Worm (Caenorhabditis elegans) whole organism, L2 larva: ENCODE measurements around the gene Y102A5C.2.
"Not testable (repeated sequence)": the region's sequence is repeated elsewhere in the genome, so short reads cannot be mapped to it uniquely, and the experiment has no call there.

Source experiments
- F13H6.1 ChIP-seq: sonication (generic microtip); optimal IDR thresholded peaks from 2 replicates; lab custom pipeline; 2016; ENCODE audit warnings: missing genetic modification characterization, missing compliant biosample characterization
- R02D3.7 ChIP-seq: fragments of 150-350 bp; optimal IDR thresholded peaks from 2 replicates; lab custom pipeline; 2014; ENCODE audit warnings: missing biosample characterization, missing genetic modification characterization
- Y55F3AM.14 ChIP-seq: fragments of 200-800 bp; sonication (Bioruptor generic); optimal IDR thresholded peaks from 2 replicates; lab custom pipeline; 2018; ENCODE audit warnings: mild to moderate bottlenecking, missing genetic modification characterization, missing compliant biosample characterization
- ZK546.5 ChIP-seq: sonication (generic microtip); optimal IDR thresholded peaks from 2 replicates; lab custom pipeline; 2017; ENCODE audit warnings: missing biosample characterization, missing genetic modification characterization
- ama-1 ChIP-seq: fragments of 150-350 bp; optimal IDR thresholded peaks from 2 replicates; lab custom pipeline; 2018; ENCODE audit warnings: inconsistent platforms
- ceh-16 ChIP-seq: fragments of 150-350 bp; optimal IDR thresholded peaks from 2 replicates; lab custom pipeline; 2014; ENCODE audit warnings: missing biosample characterization, missing genetic modification characterization
- ceh-82 ChIP-seq: fragments of 150-350 bp; optimal IDR thresholded peaks from 2 replicates; lab custom pipeline; 2014; ENCODE audit warnings: missing biosample characterization, missing genetic modification characterization
- crh-2 ChIP-seq: sonication (generic microtip); optimal IDR thresholded peaks from 2 replicates; lab custom pipeline; 2017; ENCODE audit warnings: missing biosample characterization, missing genetic modification characterization
- dmd-4 ChIP-seq: sonication (generic microtip); optimal IDR thresholded peaks from 2 replicates; lab custom pipeline; 2017; ENCODE audit warnings: missing biosample characterization, missing genetic modification characterization
- fos-1 ChIP-seq: fragments of 150-350 bp; optimal IDR thresholded peaks from 2 replicates; lab custom pipeline; 2014; ENCODE audit warnings: missing biosample characterization, missing genetic modification characterization
- gmeb-1 ChIP-seq: fragments of 150-350 bp; optimal IDR thresholded peaks from 2 replicates; lab custom pipeline; 2014; ENCODE audit warnings: missing biosample characterization, missing genetic modification characterization
- lin-11 ChIP-seq: fragments of 150-350 bp; sonication (generic microtip); optimal IDR thresholded peaks from 2 replicates; lab custom pipeline; 2014; ENCODE audit warnings: missing biosample characterization, missing genetic modification characterization, inconsistent platforms, mixed read lengths
- lin-13 ChIP-seq: fragments of 150-350 bp; optimal IDR thresholded peaks from 2 replicates; lab custom pipeline; 2014; ENCODE audit warnings: missing biosample characterization, missing genetic modification reagents, missing genetic modification characterization
- lsy-2 ChIP-seq, 2 experiments: fragments of 150-350 bp in 1 of 2; sonication (generic microtip) in 1 of 2; optimal IDR thresholded peaks; 2 replicates each; lab custom pipeline; 2014 to 2017; ENCODE audit warnings: missing biosample characterization in 2 of 2, missing genetic modification characterization in 2 of 2
- nhr-10 ChIP-seq: sonication (generic microtip); optimal IDR thresholded peaks from 2 replicates; lab custom pipeline; 2017; ENCODE audit warnings: missing biosample characterization, missing genetic modification characterization
- nhr-11 ChIP-seq: fragments of 150-350 bp; optimal IDR thresholded peaks from 2 replicates; lab custom pipeline; 2014; ENCODE audit warnings: missing biosample characterization, missing genetic modification characterization
- nhr-12 ChIP-seq: fragments of 150-350 bp; optimal IDR thresholded peaks from 2 replicates; lab custom pipeline; 2014; ENCODE audit warnings: missing biosample characterization, missing genetic modification characterization
- nhr-129 ChIP-seq: fragments of 150-350 bp; optimal IDR thresholded peaks from 2 replicates; lab custom pipeline; 2014; ENCODE audit warnings: missing biosample characterization, missing genetic modification characterization
- nhr-23 ChIP-seq: fragments of 150-350 bp; optimal IDR thresholded peaks from 2 replicates; lab custom pipeline; 2014; ENCODE audit warnings: missing biosample characterization, missing genetic modification reagents, missing genetic modification characterization
- nhr-237 ChIP-seq: fragments of 150-350 bp; optimal IDR thresholded peaks from 2 replicates; lab custom pipeline; 2014; ENCODE audit warnings: missing biosample characterization, missing genetic modification characterization
- nhr-25 ChIP-seq: fragments of 150-350 bp; sonication (generic microtip); optimal IDR thresholded peaks from 3 replicates; lab custom pipeline; 2014; ENCODE audit warnings: missing biosample characterization, missing genetic modification characterization
- nhr-6 ChIP-seq: fragments of 150-350 bp; optimal IDR thresholded peaks from 2 replicates; lab custom pipeline; 2014; ENCODE audit warnings: missing biosample characterization, missing genetic modification characterization
- nhr-77 ChIP-seq: fragments of 150-350 bp; optimal IDR thresholded peaks from 2 replicates; lab custom pipeline; 2014; ENCODE audit warnings: missing biosample characterization, missing genetic modification characterization
- peb-1 ChIP-seq: fragments of 150-350 bp; optimal IDR thresholded peaks from 2 replicates; lab custom pipeline; 2014; ENCODE audit warnings: missing biosample characterization, missing genetic modification characterization
- skn-1 ChIP-seq: sonication (generic microtip); optimal IDR thresholded peaks from 2 replicates; lab custom pipeline; 2017; ENCODE audit warnings: missing biosample characterization, missing genetic modification characterization
- unc-55 ChIP-seq: fragments of 150-350 bp; sonication (generic microtip); optimal IDR thresholded peaks from 3 replicates; lab custom pipeline; 2014; ENCODE audit warnings: missing biosample characterization, missing genetic modification reagents, missing genetic modification characterization
- unc-62 ChIP-seq: fragments of 150-350 bp; optimal IDR thresholded peaks from 2 replicates; lab custom pipeline; 2014; ENCODE audit warnings: missing biosample characterization, missing genetic modification reagents, missing genetic modification characterization
- zag-1 ChIP-seq: fragments of 150-350 bp; optimal IDR thresholded peaks from 2 replicates; lab custom pipeline; 2014; ENCODE audit warnings: missing biosample characterization, missing genetic modification characterization
- ztf-1 ChIP-seq: fragments of 200-800 bp; sonication (Bioruptor generic); conservative IDR thresholded peaks from 2 replicates; pipeline ENCODE4 v1.3.6; 2022; ENCODE audit warnings: missing genetic modification characterization, missing compliant biosample characterization
- ztf-4 ChIP-seq: fragments of 150-350 bp; optimal IDR thresholded peaks from 2 replicates; lab custom pipeline; 2014; ENCODE audit warnings: missing biosample characterization, missing genetic modification characterization

The Y102A5C.2 gene

ce11 chrV:16938731-16939130 is 20.2 kb downstream of the Y102A5C.2 start, which contains the start of gene fbxa-148:
TSS of gene fbxa-148 (plus strand) at chrV:16939031.
- not testable (repeated sequence) for TF ChIP-seq fos-1, unc-62, nhr-11

- not testable (repeated sequence) for TF ChIP-seq nhr-77 (tag; lab: Kevin White, UChicago); nhr-10; lin-13 (GFP tag; lab: Kevin White, UChicago)
These were observed 29.5 kb downstream of the Y102A5C.2 start, which contains the start of gene fbxa-112 for ce11 chrV:16948011-16948410. TSS of gene fbxa-112 (minus strand) at chrV:16948111.

ce11 chrV:16949609-16950008 is 31.1 kb downstream of the Y102A5C.2 start, which contains the start of gene fbxa-111:
TSS of gene fbxa-111 (minus strand) at chrV:16949709.
- TF ChIP-seq nhr-23 (tag; lab: Kevin White, UChicago); zag-1; ztf-1 (GFP tag; lab: Robert Waterston, UW): not testable (repeated sequence)

ce11 chrV:16950036-16950435 is 31.5 kb downstream of the Y102A5C.2 start:
- TF ChIP-seq nhr-25 (tag; lab: Kevin White, UChicago) (no peak), unc-62 (no peak), ceh-82 (tag; lab: Kevin White, UChicago) (no peak), F13H6.1 (no peak), nhr-237 (tag; lab: Kevin White, UChicago) (no peak), peb-1 (tag; lab: Kevin White, UChicago) (no peak), nhr-77 (tag; lab: Kevin White, UChicago) (no peak), ztf-4 (tag; lab: Kevin White, UChicago) (no peak), skn-1 (no peak), nhr-23 (tag; lab: Kevin White, UChicago) (no peak), unc-55 (GFP tag; lab: Kevin White, UChicago) (no peak), ama-1 (lab: Kevin White, UChicago) (no peak), nhr-11 (no peak), R02D3.7 (tag; lab: Kevin White, UChicago) (no peak)

- no peak for TF ChIP-seq ztf-1 (GFP tag; lab: Robert Waterston, UW)
- no peak for TF ChIP-seq nhr-77 (tag; lab: Kevin White, UChicago)
- TF ChIP-seq nhr-12 (tag; lab: Kevin White, UChicago) = no peak
- no peak for TF ChIP-seq nhr-11
- TF ChIP-seq skn-1 = no peak
- TF ChIP-seq crh-2 (tag; lab: Kevin White, UChicago) = no peak
- TF ChIP-seq Y55F3AM.14 (GFP tag; lab: Kevin White, UChicago) = no peak
- TF ChIP-seq dmd-4 (tag; lab: Kevin White, UChicago) = no peak
- no peak for TF ChIP-seq nhr-129 (tag; lab: Kevin White, UChicago)
- no peak for TF ChIP-seq nhr-10
- no peak for TF ChIP-seq lsy-2 (tag; optimal IDR thresholded peaks at IDR 0.05; lab: Kevin White, UChicago)
- no peak for TF ChIP-seq ZK546.5
These were observed 33.0 kb downstream of the Y102A5C.2 start, which contains the start of gene clec-238 for ce11 chrV:16951504-16951903. TSS of gene clec-238 (plus strand) at chrV:16951804.

- TF ChIP-seq ceh-16 (tag; lab: Kevin White, UChicago) = no peak
- TF ChIP-seq nhr-25 (tag; lab: Kevin White, UChicago) = no peak
- TF ChIP-seq lin-11 = no peak
- no peak for TF ChIP-seq F13H6.1
These were observed 36.2 kb downstream of the Y102A5C.2 start, which contains the start of gene srh-206 for ce11 chrV:16954766-16955165. TSS of gene srh-206 (minus strand) at chrV:16954866.

ce11 chrV:16956229-16956628 is 37.7 kb downstream of the Y102A5C.2 start, which contains the start of gene clec-239:
TSS of gene clec-239 (plus strand) at chrV:16956529.
- TF ChIP-seq dmd-4 (tag; lab: Kevin White, UChicago) (no peak), nhr-129 (tag; lab: Kevin White, UChicago) (no peak), crh-2 (tag; lab: Kevin White, UChicago) (no peak), ama-1 (lab: Kevin White, UChicago) (no peak), gmeb-1 (no peak), nhr-6 (tag; lab: Kevin White, UChicago) (no peak), nhr-12 (tag; lab: Kevin White, UChicago) (no peak)
